Fruit fly (Drosophila melanogaster) whole organism: Measurements from ENCODE around the gene CG15570.

ENCODE experiments used
- CG8478 ChIP-seq: fragments of >200 bp; optimal IDR thresholded peaks from 2 replicates; lab custom pipeline; 2018; ENCODE audit warnings: inconsistent platforms
- Dll ChIP-seq: fragments of >200 bp; optimal IDR thresholded peaks from 2 replicates; lab custom pipeline; 2017
- pan ChIP-seq: fragments of >200 bp; optimal IDR thresholded peaks from 2 replicates; lab custom pipeline; 2017
- usp ChIP-seq: fragments of >200 bp; optimal IDR thresholded peaks from 2 replicates; lab custom pipeline; 2017; ENCODE audit warnings: missing biosample characterization, missing genetic modification characterization, mixed read lengths

- TF ChIP-seq usp = no peak
- TF ChIP-seq pan = no peak
- TF ChIP-seq CG8478 (lab: Kevin White, UChicago) = no peak
- TF ChIP-seq Dll = no peak
Observed at dm6 chrX:4173381-4173780, 44.6 kb upstream of the CG15570 start.
